Worm (Caenorhabditis elegans) whole organism, L4/young adult: ENCODE data around the gene slc-25A10.

ENCODE experiments used
- dao-5 ChIP-seq: sonication (generic microtip); optimal IDR thresholded peaks from 2 replicates; lab custom pipeline; 2016; ENCODE audit warnings: missing genotype, missing genetic modification characterization, moderate library complexity, missing compliant biosample characterization
- him-1 ChIP-seq: sonication (generic microtip); optimal IDR thresholded peaks from 2 replicates; lab custom pipeline; 2016; ENCODE audit warnings: missing genotype, missing genetic modification reagents, missing genetic modification characterization, missing compliant biosample characterization

ce11 chrX:6749124-6749822, 23.8 kb upstream of the slc-25A10 start:
- no peak for TF ChIP-seq dao-5 (tag; lab: Kevin White, UChicago)
- TF ChIP-seq him-1 = no peak
